Fruit fly (Drosophila melanogaster): ENCODE results near the gene CG9519.

- TF ChIP-seq Eip78C (GFP tag) (peak; percentile 32), Sox15 (GFP tag; optimal IDR thresholded peaks at IDR 0.05) (no peak), Sox102F (GFP tag; optimal IDR thresholded peaks at IDR 0.05) (no peak), OdsH (GFP tag; optimal IDR thresholded peaks at IDR 0.05) (no peak), Hr38 (GFP tag; optimal IDR thresholded peaks at IDR 0.05) (no peak), CG6792 (GFP tag; optimal IDR thresholded peaks at IDR 0.05) (no peak), CG9139 (GFP tag; optimal IDR thresholded peaks at IDR 0.05) (no peak), net (GFP tag; optimal IDR thresholded peaks at IDR 0.05) (no peak)
These were observed 12.3 kb upstream of the CG9519 start for dm6 chrX:14868414-14868813.

Measured in whole organism, prepupa.